Fruit fly (Drosophila melanogaster) whole organism: ENCODE data around the gene DIP-epsilon.

ENCODE experiments used
- CG8478 ChIP-seq: fragments of >200 bp; optimal IDR thresholded peaks from 2 replicates; lab custom pipeline; 2018; ENCODE audit warnings: inconsistent platforms
- Dll ChIP-seq: fragments of >200 bp; optimal IDR thresholded peaks from 2 replicates; lab custom pipeline; 2017
- EcR ChIP-seq, 2 experiments: fragments of >200 bp; optimal IDR thresholded peaks; 2 replicates each; lab custom pipeline; 2017; ENCODE audit warnings: missing biosample characterization in 2 of 2, missing genetic modification characterization in 2 of 2, missing genetic modification reagents in 2 of 2
- pan ChIP-seq: fragments of >200 bp; optimal IDR thresholded peaks from 2 replicates; lab custom pipeline; 2017
- psq ChIP-seq: fragments of >200 bp; optimal IDR thresholded peaks from 2 replicates; lab custom pipeline; 2017
- usp ChIP-seq: fragments of >200 bp; optimal IDR thresholded peaks from 2 replicates; lab custom pipeline; 2017; ENCODE audit warnings: missing biosample characterization, missing genetic modification characterization, mixed read lengths

Gene DIP-epsilon

DNA sequence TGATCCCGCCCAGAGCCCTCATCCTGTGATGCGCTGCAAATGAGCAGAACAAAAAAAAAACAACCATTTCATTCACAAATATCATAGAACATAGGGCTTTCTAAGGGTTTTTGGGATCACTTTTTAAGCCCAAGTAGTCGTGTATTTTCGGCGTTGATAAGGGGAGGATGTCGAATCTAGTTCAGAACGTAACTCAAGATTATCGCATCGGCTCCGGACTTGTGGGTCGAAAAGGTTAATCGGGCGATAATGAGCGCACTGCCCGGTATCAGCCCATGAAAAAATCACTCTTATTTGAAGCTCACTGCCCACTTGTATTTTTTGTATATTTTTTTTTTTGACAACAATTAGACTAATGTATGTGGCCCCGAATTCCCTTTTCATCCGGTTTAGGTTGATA lies 11.4 kb upstream of the DIP-epsilon start:
- TF ChIP-seq CG8478 (lab: Kevin White, UChicago) (no peak), EcR (GFP tag; optimal IDR thresholded peaks at IDR 0.05; lab: Kevin White, UChicago) (no peak), pan (no peak), Dll (lab: Kevin White, UChicago) (no peak), psq (lab: Kevin White, UChicago) (no peak), usp (GFP tag; lab: Kevin White, UChicago) (no peak)

- TF ChIP-seq EcR (GFP tag; optimal IDR thresholded peaks at IDR 0.05; lab: Kevin White, UChicago) (no peak), usp (GFP tag; lab: Kevin White, UChicago) (no peak), psq (lab: Kevin White, UChicago) (no peak), pan (no peak), Dll (lab: Kevin White, UChicago) (no peak), CG8478 (lab: Kevin White, UChicago) (no peak)
Measured at dm6 chr2L:6421495-6421894, 10.4 kb upstream of the DIP-epsilon start.

DNA sequence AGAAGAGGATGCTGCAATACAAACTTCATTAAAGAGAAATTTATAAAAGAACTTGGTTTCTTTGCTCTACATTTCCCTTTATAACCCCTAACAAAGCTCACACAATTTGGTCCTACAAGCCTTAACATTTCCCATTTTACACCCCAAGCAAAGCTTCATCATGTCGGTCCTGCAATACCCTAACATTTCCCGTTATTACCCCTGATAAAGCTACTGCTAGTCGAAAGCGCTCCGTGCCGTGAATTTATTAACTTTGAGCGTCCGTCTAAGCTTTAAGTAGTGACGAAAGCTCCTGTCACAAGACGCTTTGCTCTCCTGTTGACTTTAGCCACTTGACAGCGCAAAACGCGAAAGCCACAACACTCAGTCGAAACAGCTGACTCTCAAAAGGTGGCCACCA lies 827 bp upstream of the DIP-epsilon start, which contains the start of gene CG13982:
CG13982 (plus strand) TSS at position 363 of the 400 bp plus-strand sequence.
- no peak for TF ChIP-seq pan
- TF ChIP-seq EcR (GFP tag; optimal IDR thresholded peaks at IDR 0.05; lab: Kevin White, UChicago) = no peak
- TF ChIP-seq psq (lab: Kevin White, UChicago) = no peak
- TF ChIP-seq CG8478 (lab: Kevin White, UChicago) = no peak
- no peak for TF ChIP-seq usp (GFP tag; lab: Kevin White, UChicago)
- TF ChIP-seq Dll (lab: Kevin White, UChicago) = no peak

dm6 chr2L:6397149-6397548 lies 14.0 kb downstream of the DIP-epsilon start, which contains the start of gene CG42369:
Gene CG42369, minus strand, starts transcription at chr2L:6397249.
- no peak for TF ChIP-seq Dll (lab: Kevin White, UChicago)
- no peak for TF ChIP-seq EcR (GFP tag; optimal IDR thresholded peaks at IDR 0.05; lab: Kevin White, UChicago)
- TF ChIP-seq usp (GFP tag; lab: Kevin White, UChicago) = no peak
- no peak for TF ChIP-seq pan
- no peak for TF ChIP-seq psq (lab: Kevin White, UChicago)
- TF ChIP-seq CG8478 (lab: Kevin White, UChicago) = no peak

DNA sequence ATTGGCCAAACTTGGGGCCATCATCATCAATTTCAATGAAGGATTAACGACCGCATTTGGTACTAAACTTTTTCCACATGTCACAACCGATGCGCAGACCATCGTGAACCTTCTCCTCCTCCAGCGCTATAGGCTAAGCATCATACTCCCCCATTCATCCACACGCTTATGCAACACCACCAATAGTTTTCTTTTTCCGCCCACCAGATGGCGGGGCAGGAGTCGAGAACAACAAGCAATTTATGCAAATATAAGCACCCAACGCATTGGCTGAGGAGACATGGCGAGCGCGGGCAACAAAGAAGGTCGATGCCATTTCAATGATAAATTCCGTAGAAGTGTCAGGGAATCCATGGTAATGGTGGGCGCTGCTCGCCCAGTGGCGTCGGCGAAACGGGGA lies 19.7 kb downstream of the DIP-epsilon start:
- TF ChIP-seq Dll (lab: Kevin White, UChicago) (no peak), pan (no peak), psq (lab: Kevin White, UChicago) (no peak), EcR (GFP tag; optimal IDR thresholded peaks at IDR 0.05; lab: Kevin White, UChicago) (no peak), usp (GFP tag; lab: Kevin White, UChicago) (no peak), CG8478 (lab: Kevin White, UChicago) (no peak)

DNA sequence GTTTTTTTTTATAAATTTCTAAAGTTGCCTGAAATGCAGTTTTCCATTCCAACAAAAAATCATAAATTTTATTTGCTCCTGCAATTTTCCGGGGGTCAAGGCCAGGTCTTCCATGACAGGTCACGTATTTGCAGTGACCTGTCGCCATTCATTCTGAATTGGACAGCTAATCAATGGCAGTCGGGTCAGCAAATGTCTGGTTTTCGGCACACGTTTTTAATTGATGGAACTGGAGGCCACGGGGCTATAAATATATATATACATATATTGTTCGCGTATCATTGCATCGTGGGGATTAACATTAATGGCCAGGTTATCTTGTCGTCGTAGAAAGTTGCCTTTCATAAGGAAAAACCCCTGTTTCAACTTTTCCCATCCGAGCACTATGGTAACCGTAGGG lies 24.1 kb downstream of the DIP-epsilon start:
- no peak for TF ChIP-seq CG8478 (lab: Kevin White, UChicago)
- no peak for TF ChIP-seq EcR (GFP tag; optimal IDR thresholded peaks at IDR 0.05; lab: Kevin White, UChicago)
- TF ChIP-seq Dll (lab: Kevin White, UChicago) = no peak
- TF ChIP-seq usp (GFP tag; lab: Kevin White, UChicago) = no peak
- TF ChIP-seq pan = no peak
- no peak for TF ChIP-seq psq (lab: Kevin White, UChicago)

DNA sequence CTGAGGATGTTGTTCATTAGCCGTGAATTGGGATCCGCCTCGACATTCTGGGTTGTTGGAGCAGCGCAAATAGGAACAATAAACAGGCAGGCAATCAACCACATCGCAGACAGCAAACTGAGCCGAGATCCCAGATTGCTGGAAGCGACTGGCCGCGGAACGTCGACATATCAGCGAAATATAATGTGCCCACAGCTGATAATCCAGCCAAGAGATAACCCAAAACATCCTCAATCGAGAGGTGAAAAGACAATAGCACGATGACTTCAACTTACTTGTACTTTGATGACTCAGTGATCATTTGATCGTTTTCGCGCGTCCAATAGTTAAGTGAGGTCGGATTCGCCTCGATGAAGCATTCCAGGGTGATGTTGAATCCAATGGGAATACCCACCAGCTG lies 25.7 kb downstream of the DIP-epsilon start, which contains the start of gene Nepl6:
Nepl6 (minus strand) TSS at position 104 of the 400 bp plus-strand sequence.
- no peak for TF ChIP-seq Dll (lab: Kevin White, UChicago)
- no peak for TF ChIP-seq EcR (GFP tag; optimal IDR thresholded peaks at IDR 0.05; lab: Kevin White, UChicago)
- no peak for TF ChIP-seq CG8478 (lab: Kevin White, UChicago)
- no peak for TF ChIP-seq psq (lab: Kevin White, UChicago)
- TF ChIP-seq usp (GFP tag; lab: Kevin White, UChicago) = no peak
- TF ChIP-seq pan = no peak

- TF ChIP-seq psq (lab: Kevin White, UChicago) (no peak), EcR (GFP tag; optimal IDR thresholded peaks at IDR 0.05; lab: Kevin White, UChicago) (no peak), CG8478 (lab: Kevin White, UChicago) (no peak), usp (GFP tag; lab: Kevin White, UChicago) (no peak), Dll (lab: Kevin White, UChicago) (no peak), pan (no peak)
Measured at dm6 chr2L:6380966-6381365, 30.2 kb downstream of the DIP-epsilon start, which contains the start of gene Nepl5. Gene Nepl5, plus strand, starts transcription at chr2L:6381266.

- TF ChIP-seq CG8478 (lab: Kevin White, UChicago) (no peak), Dll (lab: Kevin White, UChicago) (no peak), pan (no peak), usp (GFP tag; lab: Kevin White, UChicago) (no peak), EcR (GFP tag; optimal IDR thresholded peaks at IDR 0.05; lab: Kevin White, UChicago) (no peak), psq (lab: Kevin White, UChicago) (no peak)
Measured at dm6 chr2L:6379197-6379596, 31.9 kb downstream of the DIP-epsilon start.

DNA sequence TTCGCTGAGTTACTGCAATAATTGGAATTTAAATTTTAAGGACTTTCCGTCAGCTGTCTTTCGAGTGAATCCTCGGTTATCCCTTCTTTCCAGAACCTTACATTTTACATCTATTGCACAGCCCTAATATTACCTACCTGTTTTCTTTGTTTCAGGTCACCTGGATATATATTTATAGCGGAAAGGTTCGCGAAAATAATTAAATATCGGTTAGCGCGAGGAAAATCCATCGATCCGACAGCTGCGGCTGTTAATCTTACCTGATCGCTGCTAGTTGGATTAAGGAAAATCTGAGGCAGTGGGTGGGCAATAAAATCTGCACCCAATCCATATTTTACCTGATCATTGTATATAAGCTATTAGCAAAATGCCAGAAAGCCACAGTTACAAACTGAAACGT lies 38.0 kb downstream of the DIP-epsilon start:
- TF ChIP-seq psq (lab: Kevin White, UChicago) = no peak

DNA sequence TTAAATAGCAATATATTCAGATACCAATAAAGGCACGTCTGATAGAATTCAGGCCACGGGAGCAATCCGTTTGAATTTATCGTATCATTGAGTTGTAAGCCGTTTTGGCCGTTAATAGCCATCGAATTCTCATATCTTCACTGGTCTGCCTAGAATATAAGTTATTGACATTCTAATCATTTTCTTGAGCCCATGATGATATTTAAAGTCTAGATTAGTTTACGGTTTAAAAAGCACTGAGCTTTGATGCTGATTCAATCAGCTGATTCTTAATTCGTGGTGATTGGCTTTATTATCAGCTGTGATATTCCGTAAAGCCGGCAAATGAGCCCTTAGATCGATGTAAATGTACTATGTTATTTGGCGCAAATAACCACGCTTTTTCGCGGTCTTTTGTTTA lies 39.0 kb downstream of the DIP-epsilon start, which contains the start of gene slam:
slam (plus strand) TSS at position 301 of the 400 bp plus-strand sequence.
- TF ChIP-seq pan = no peak
- TF ChIP-seq psq (lab: Kevin White, UChicago) = no peak
- TF ChIP-seq CG8478 (lab: Kevin White, UChicago) = no peak
- TF ChIP-seq usp (GFP tag; lab: Kevin White, UChicago) = no peak
- TF ChIP-seq EcR (GFP tag; optimal IDR thresholded peaks at IDR 0.05; lab: Kevin White, UChicago) = no peak
- TF ChIP-seq Dll (lab: Kevin White, UChicago) = no peak

DNA sequence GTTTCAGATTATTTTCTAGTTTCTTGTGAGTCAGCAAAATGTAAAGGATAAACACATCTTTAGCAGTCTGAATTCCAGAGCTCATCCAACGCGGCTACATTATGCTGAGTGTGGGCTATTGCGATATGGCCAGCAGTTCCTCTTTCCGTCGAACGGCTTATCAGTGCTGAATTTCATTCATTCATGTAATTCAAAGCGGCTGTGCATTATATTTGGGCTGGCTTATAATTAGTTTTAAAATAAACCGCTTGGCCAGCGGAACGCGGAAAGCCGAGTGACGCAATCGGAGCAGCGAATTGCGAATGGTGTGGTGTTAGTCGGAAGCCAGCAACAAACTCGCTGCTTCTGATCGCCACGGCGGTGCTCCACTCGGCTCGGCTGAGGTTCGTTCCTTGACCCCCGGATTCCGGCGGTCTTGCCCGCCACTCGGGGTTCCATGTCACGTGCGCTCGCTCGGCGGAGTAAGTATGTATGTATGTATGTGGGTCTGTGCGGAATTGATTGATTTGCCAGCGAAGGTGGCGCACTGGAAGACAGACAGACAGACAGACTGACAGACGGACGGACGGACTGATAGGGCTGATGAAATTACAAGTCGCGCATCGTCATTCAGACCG lies 40.0 kb downstream of the DIP-epsilon start:
- TF ChIP-seq usp (GFP tag; lab: Kevin White, UChicago) (no peak), EcR (GFP tag; optimal IDR thresholded peaks at IDR 0.05; lab: Kevin White, UChicago) (no peak), CG8478 (lab: Kevin White, UChicago) (no peak), Dll (lab: Kevin White, UChicago) (no peak), psq (lab: Kevin White, UChicago) (no peak), pan (no peak)
